Fruit fly (Drosophila melanogaster) whole organism, pupa: Measurements from ENCODE around the gene Cyp308a1.

Experiments used
- CG14655 ChIP-seq: fragments of 200-800 bp; sonication (Bioruptor generic); optimal IDR thresholded peaks from 3 replicates; lab custom pipeline; 2017; ENCODE audit warnings: mild to moderate bottlenecking, missing biosample characterization, missing genetic modification reagents, missing genetic modification characterization
- CG32121 ChIP-seq: fragments of 200-800 bp; sonication (Bioruptor generic); IDR thresholded peaks from 2 replicates; pipeline ENCODE4 v1.3.6; 2022; ENCODE audit warnings: missing biosample characterization, missing genetic modification characterization
- CG34367 ChIP-seq: fragments of 200-800 bp; sonication (Bioruptor generic); optimal IDR thresholded peaks from 2 replicates; lab custom pipeline; 2018; ENCODE audit warnings: missing biosample characterization, mild to moderate bottlenecking, missing genetic modification characterization
- CG8159 ChIP-seq: fragments of 200-800 bp; sonication (Bioruptor generic); optimal IDR thresholded peaks from 3 replicates; lab custom pipeline; 2018; ENCODE audit warnings: missing biosample characterization, mild to moderate bottlenecking, missing genetic modification characterization, moderate library complexity
- D1 ChIP-seq: fragments of 200-800 bp; sonication (Bioruptor generic); optimal IDR thresholded peaks from 2 replicates; lab custom pipeline; 2018; ENCODE audit warnings: missing biosample characterization, mild to moderate bottlenecking, missing genetic modification characterization, moderate library complexity
- EcR ChIP-seq: fragments of 200-800 bp; sonication (Bioruptor generic); optimal IDR thresholded peaks from 3 replicates; lab custom pipeline; 2019; ENCODE audit warnings: missing biosample characterization, missing genetic modification characterization, mild to moderate bottlenecking, moderate library complexity, missing genetic modification reagents
- Ets98B ChIP-seq: fragments of 200-800 bp; sonication (Bioruptor generic); IDR thresholded peaks from 2 replicates; pipeline ENCODE4 v1.3.6; 2022; ENCODE audit warnings: missing biosample characterization, missing genetic modification characterization
- Pif1A ChIP-seq: fragments of 200-800 bp; sonication (Bioruptor generic); optimal IDR thresholded peaks from 3 replicates; lab custom pipeline; 2016; ENCODE audit warnings: missing biosample characterization, missing genetic modification characterization
- Pif1B ChIP-seq: fragments of 200-800 bp; sonication (Bioruptor generic); optimal IDR thresholded peaks from 3 replicates; lab custom pipeline; 2016; ENCODE audit warnings: missing biosample characterization, missing genetic modification characterization
- gl ChIP-seq: fragments of 200-800 bp; sonication (Bioruptor generic); optimal IDR thresholded peaks from 2 replicates; lab custom pipeline; 2018; ENCODE audit warnings: missing biosample characterization, mild to moderate bottlenecking, missing genetic modification characterization
- rn ChIP-seq: fragments of 200-800 bp; sonication (Bioruptor generic); IDR thresholded peaks from 2 replicates; pipeline ENCODE4 v1.3.6; 2022; ENCODE audit warnings: missing biosample characterization, missing genetic modification characterization

DNA sequence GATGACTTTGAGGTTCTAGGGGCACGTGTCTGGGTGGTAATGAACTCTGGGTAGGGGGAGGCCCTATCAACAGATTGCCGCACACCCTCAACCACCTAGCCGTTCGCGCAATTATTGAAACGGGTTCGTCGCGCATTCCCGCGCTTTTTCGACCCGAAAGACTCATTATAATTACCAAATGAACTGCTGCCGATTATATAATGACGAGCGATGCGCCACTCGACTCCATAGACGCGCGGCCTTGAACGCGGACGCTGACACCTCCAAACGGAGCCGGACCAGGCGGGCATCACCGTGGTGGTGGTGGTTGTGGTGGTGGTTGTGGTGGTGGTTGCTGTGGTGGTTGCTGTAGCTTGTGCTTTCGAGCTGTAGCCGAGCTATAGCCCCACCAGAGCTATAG, 9.1 kb upstream of the Cyp308a1 start:
- TF ChIP-seq CG34367 (tag; lab: Kevin White, UChicago) (no peak), Pif1A (no peak), CG14655 (GFP tag; lab: Kevin White, UChicago) (no peak), gl (tag; lab: Kevin White, UChicago) (no peak), Pif1B (GFP tag; lab: Kevin White, UChicago) (no peak), CG8159 (tag; lab: Kevin White, UChicago) (no peak), Ets98B (no peak), CG32121 (GFP tag; lab: Robert Waterston, UW) (no peak), D1 (no peak), rn (no peak), EcR (peak; percentile 21)
